Worm (Caenorhabditis elegans): ENCODE measurements around the gene Y43F8B.19.

Gene Y43F8B.19

DNA sequence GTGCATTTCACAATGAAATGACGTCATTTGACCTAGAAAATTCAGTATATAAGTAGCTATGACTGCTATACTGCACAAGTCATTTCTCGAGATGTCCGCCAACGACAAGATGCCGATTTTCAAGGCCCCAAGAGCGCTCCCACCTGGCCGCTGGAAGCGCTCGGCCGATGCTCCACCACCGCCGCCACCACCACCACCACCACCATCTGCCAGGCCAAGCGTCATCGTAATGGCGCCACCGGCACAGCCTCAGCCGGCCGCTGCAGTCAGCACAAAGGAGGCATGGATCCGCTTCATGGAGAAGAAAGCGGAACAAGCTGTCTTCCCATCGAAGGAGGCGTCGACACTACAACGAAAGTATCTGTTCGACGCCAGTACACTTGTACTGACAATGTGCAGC, 26.8 kb downstream of the Y43F8B.19 start, which contains the start of gene Y43F8B.28:
TSS of gene Y43F8B.28 (plus strand) at position 59 of the 400 bp plus-strand sequence.
- no peak for TF ChIP-seq K02D7.2 (tag; optimal IDR thresholded peaks at IDR 0.05)
- TF ChIP-seq ref-2 (tag; optimal IDR thresholded peaks at IDR 0.05) = no peak
- no peak for TF ChIP-seq ceh-31 (tag; optimal IDR thresholded peaks at IDR 0.05)
- no peak for TF ChIP-seq ceh-19 (GFP tag; optimal IDR thresholded peaks at IDR 0.05)
- TF ChIP-seq C38D4.7 (GFP tag; optimal IDR thresholded peaks at IDR 0.05) = no peak
- no peak for TF ChIP-seq pag-3 (tag; optimal IDR thresholded peaks at IDR 0.05; ENCODE audit: borderline replicate concordance)
- TF ChIP-seq lin-11 (tag; optimal IDR thresholded peaks at IDR 0.05) = no peak

ce11 chrV:19484507-19484906, 27.6 kb downstream of the Y43F8B.19 start, which contains the start of gene Y43F8B.17:
Gene Y43F8B.17, plus strand, starts transcription at chrV:19484721.
- no peak for TF ChIP-seq hlh-13 (GFP tag; optimal IDR thresholded peaks at IDR 0.05)
- TF ChIP-seq pag-3 (tag; optimal IDR thresholded peaks at IDR 0.05; ENCODE audit: borderline replicate concordance) = no peak
- no peak for TF ChIP-seq lim-6 (tag; optimal IDR thresholded peaks at IDR 0.05)
- TF ChIP-seq ceh-48 (tag; optimal IDR thresholded peaks at IDR 0.05) = no peak
- TF ChIP-seq elt-2 (tag; optimal IDR thresholded peaks at IDR 0.05) = no peak
- no peak for TF ChIP-seq dve-1 (tag; optimal IDR thresholded peaks at IDR 0.05)
- no peak for TF ChIP-seq hlh-8 (tag; optimal IDR thresholded peaks at IDR 0.05)
- no peak for TF ChIP-seq tbx-2 (tag; optimal IDR thresholded peaks at IDR 0.05)
- TF ChIP-seq Y22D7AL.16 (tag; optimal IDR thresholded peaks at IDR 0.05) = no peak
- TF ChIP-seq ceh-24 (tag; optimal IDR thresholded peaks at IDR 0.05) = no peak
- no peak for TF ChIP-seq nfya-1 (tag; optimal IDR thresholded peaks at IDR 0.05)
- TF ChIP-seq odd-2 (tag; optimal IDR thresholded peaks at IDR 0.05) = no peak
- no peak for TF ChIP-seq C08G9.2 (tag; optimal IDR thresholded peaks at IDR 0.05)
- TF ChIP-seq nhr-11 (tag; optimal IDR thresholded peaks at IDR 0.05) = no peak
- no peak for TF ChIP-seq T23F11.4 (GFP tag; optimal IDR thresholded peaks at IDR 0.05)
- TF ChIP-seq ceh-6 (GFP tag; optimal IDR thresholded peaks at IDR 0.05) = no peak

DNA sequence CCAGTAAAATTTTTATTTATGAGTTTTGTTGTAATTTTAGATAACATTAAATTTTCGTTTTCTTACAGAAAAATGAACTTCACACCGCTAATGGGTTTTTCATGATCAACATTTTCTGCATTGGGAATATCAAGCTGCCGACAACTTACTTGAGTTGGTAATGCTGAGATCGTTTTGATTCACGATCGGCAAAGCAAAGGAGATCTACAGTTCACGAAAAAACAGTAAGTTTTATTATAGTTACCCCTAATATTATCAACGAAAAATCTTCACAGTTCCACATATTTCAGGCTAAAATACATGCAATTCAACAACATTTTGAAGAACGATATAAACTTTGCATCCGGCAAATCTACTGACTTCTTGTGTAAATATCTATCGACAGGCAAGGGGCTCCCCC, 29.6 kb downstream of the Y43F8B.19 start, which contains the start of gene Y43F8B.22:
TSS of gene Y43F8B.22 (plus strand) at position 301 of the 400 bp plus-strand sequence.
- no peak for TF ChIP-seq ceh-2 (tag; optimal IDR thresholded peaks at IDR 0.05)
- no peak for TF ChIP-seq odd-2 (tag; optimal IDR thresholded peaks at IDR 0.05)
- TF ChIP-seq mec-3 (tag; optimal IDR thresholded peaks at IDR 0.05; ENCODE audit: borderline replicate concordance) = no peak
- TF ChIP-seq C08G9.2 (tag; optimal IDR thresholded peaks at IDR 0.05) = no peak
- no peak for TF ChIP-seq unc-86 (tag; optimal IDR thresholded peaks at IDR 0.05)
- no peak for TF ChIP-seq ahr-1 (tag; optimal IDR thresholded peaks at IDR 0.05)

DNA sequence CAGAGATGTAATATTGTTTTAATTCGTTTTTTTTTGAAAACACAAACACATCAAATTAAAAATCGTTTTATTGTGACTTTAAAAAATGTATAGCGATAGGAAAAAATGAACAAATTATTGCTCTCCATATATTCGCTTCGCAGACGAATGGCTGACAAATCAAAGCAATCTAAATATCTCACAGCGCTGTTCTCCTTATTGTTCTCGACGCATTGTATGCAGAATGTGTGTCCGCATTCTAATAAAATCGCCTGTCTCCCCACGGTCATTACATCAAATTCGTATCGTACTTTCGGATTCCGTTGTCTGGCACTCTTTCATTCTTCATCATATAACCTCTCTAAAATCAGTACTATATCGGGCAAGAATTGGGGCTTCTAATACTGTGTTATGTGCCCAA, 34.3 kb downstream of the Y43F8B.19 start, which contains the start of gene Y43F8B.9:
TSS of gene Y43F8B.9 (plus strand) at position 301 of the 400 bp plus-strand sequence.
- TF ChIP-seq hlh-6 (tag; optimal IDR thresholded peaks at IDR 0.05) = no peak
- TF ChIP-seq unc-3 (GFP tag; conservative IDR thresholded peaks at IDR 0.05) = no peak
- TF ChIP-seq unc-3 (tag; optimal IDR thresholded peaks at IDR 0.05) = no peak
- no peak for TF ChIP-seq ahr-1 (tag; optimal IDR thresholded peaks at IDR 0.05)
- TF ChIP-seq fkh-6 (tag; optimal IDR thresholded peaks at IDR 0.05) = no peak
- no peak for TF ChIP-seq elt-4 (tag; optimal IDR thresholded peaks at IDR 0.05)
- TF ChIP-seq nfya-1 (tag; optimal IDR thresholded peaks at IDR 0.05) = no peak
- no peak for TF ChIP-seq K09A11.1 (tag; optimal IDR thresholded peaks at IDR 0.05; ENCODE audit: insufficient read depth)
- no peak for TF ChIP-seq tbx-2 (tag; optimal IDR thresholded peaks at IDR 0.05)
- no peak for TF ChIP-seq hlh-13 (GFP tag; optimal IDR thresholded peaks at IDR 0.05)
- TF ChIP-seq ceh-22 (tag; optimal IDR thresholded peaks at IDR 0.05) = no peak
- TF ChIP-seq dve-1 (tag; optimal IDR thresholded peaks at IDR 0.05) = no peak

ce11 chrV:19477302-19477701, 34.8 kb downstream of the Y43F8B.19 start:
- no peak for TF ChIP-seq madf-2 (tag; optimal IDR thresholded peaks at IDR 0.05)
- TF ChIP-seq dmd-4 (tag; optimal IDR thresholded peaks at IDR 0.05; ENCODE audit: borderline replicate concordance) = no peak
- TF ChIP-seq fkh-6 (tag; optimal IDR thresholded peaks at IDR 0.05) = no peak
- TF ChIP-seq dve-1 (tag; optimal IDR thresholded peaks at IDR 0.05) = no peak
- no peak for TF ChIP-seq ceh-18 (tag; optimal IDR thresholded peaks at IDR 0.05)
- no peak for TF ChIP-seq ref-2 (tag; optimal IDR thresholded peaks at IDR 0.05)
- no peak for TF ChIP-seq zip-5 (tag; optimal IDR thresholded peaks at IDR 0.05)
- no peak for TF ChIP-seq elt-2 (tag; optimal IDR thresholded peaks at IDR 0.05)
- TF ChIP-seq ceh-24 (tag; optimal IDR thresholded peaks at IDR 0.05) = no peak
- TF ChIP-seq K02D7.2 (tag; optimal IDR thresholded peaks at IDR 0.05) = no peak
- no peak for TF ChIP-seq unc-3 (GFP tag; conservative IDR thresholded peaks at IDR 0.05)
- TF ChIP-seq unc-3 (tag; optimal IDR thresholded peaks at IDR 0.05) = no peak
- no peak for TF ChIP-seq nhr-232 (tag; optimal IDR thresholded peaks at IDR 0.05)
- TF ChIP-seq ceh-30 (tag; optimal IDR thresholded peaks at IDR 0.05) = no peak
- TF ChIP-seq pat-9 (tag; optimal IDR thresholded peaks at IDR 0.05) = no peak
- TF ChIP-seq ama-1 (optimal IDR thresholded peaks at IDR 0.05) = no peak
- TF ChIP-seq pros-1 (tag; optimal IDR thresholded peaks at IDR 0.05) = no peak
- no peak for TF ChIP-seq ceh-34 (tag; optimal IDR thresholded peaks at IDR 0.05)
- no peak for TF ChIP-seq unc-55 (GFP tag; optimal IDR thresholded peaks at IDR 0.05)

All from whole organism, late embryonic.